Worm (Caenorhabditis elegans) whole organism, L2 larva: ENCODE data around the gene B0218.5.
A peak's percentile ranks its signal among the peaks of the same experiment; 100 is the strongest.

Experiments used
- C34F6.9 ChIP-seq: fragments of 150-350 bp; optimal IDR thresholded peaks from 2 replicates; lab custom pipeline; 2014; ENCODE audit warnings: missing biosample characterization, missing genetic modification characterization
- F13H6.1 ChIP-seq: sonication (generic microtip); optimal IDR thresholded peaks from 2 replicates; lab custom pipeline; 2016; ENCODE audit warnings: missing genetic modification characterization, missing compliant biosample characterization
- R02D3.7 ChIP-seq: fragments of 150-350 bp; optimal IDR thresholded peaks from 2 replicates; lab custom pipeline; 2014; ENCODE audit warnings: missing biosample characterization, missing genetic modification characterization
- Y55F3AM.14 ChIP-seq: fragments of 200-800 bp; sonication (Bioruptor generic); optimal IDR thresholded peaks from 2 replicates; lab custom pipeline; 2018; ENCODE audit warnings: mild to moderate bottlenecking, missing genetic modification characterization, missing compliant biosample characterization
- ZK546.5 ChIP-seq: sonication (generic microtip); optimal IDR thresholded peaks from 2 replicates; lab custom pipeline; 2017; ENCODE audit warnings: missing biosample characterization, missing genetic modification characterization
- alr-1 ChIP-seq: fragments of 150-350 bp; optimal IDR thresholded peaks from 2 replicates; lab custom pipeline; 2014; ENCODE audit warnings: missing biosample characterization, missing genetic modification characterization
- aly-2 ChIP-seq: fragments of 150-350 bp; optimal IDR thresholded peaks from 2 replicates; lab custom pipeline; 2014; ENCODE audit warnings: missing biosample characterization, missing genetic modification characterization
- ama-1 ChIP-seq: fragments of 150-350 bp; optimal IDR thresholded peaks from 2 replicates; lab custom pipeline; 2018; ENCODE audit warnings: inconsistent platforms
- blmp-1 ChIP-seq: sonication (generic microtip); optimal IDR thresholded peaks from 2 replicates; lab custom pipeline; 2017; ENCODE audit warnings: missing genetic modification characterization, mild to moderate bottlenecking, missing compliant biosample characterization, antibody characterized with exemption, moderate library complexity; ENCODE audit not compliant: insufficient read depth
- ceh-16 ChIP-seq: fragments of 150-350 bp; optimal IDR thresholded peaks from 2 replicates; lab custom pipeline; 2014; ENCODE audit warnings: missing biosample characterization, missing genetic modification characterization
- ceh-82 ChIP-seq: fragments of 150-350 bp; optimal IDR thresholded peaks from 2 replicates; lab custom pipeline; 2014; ENCODE audit warnings: missing biosample characterization, missing genetic modification characterization
- crh-2 ChIP-seq: sonication (generic microtip); optimal IDR thresholded peaks from 2 replicates; lab custom pipeline; 2017; ENCODE audit warnings: missing biosample characterization, missing genetic modification characterization
- dmd-4 ChIP-seq: sonication (generic microtip); optimal IDR thresholded peaks from 2 replicates; lab custom pipeline; 2017; ENCODE audit warnings: missing biosample characterization, missing genetic modification characterization
- egl-27 ChIP-seq: sonication (generic microtip); optimal IDR thresholded peaks from 3 replicates; lab custom pipeline; 2017; ENCODE audit warnings: missing biosample characterization, missing genetic modification reagents, missing genetic modification characterization
- elt-1 ChIP-seq: fragments of 150-350 bp; optimal IDR thresholded peaks from 2 replicates; lab custom pipeline; 2014; ENCODE audit warnings: missing biosample characterization, missing genetic modification characterization
- fos-1 ChIP-seq: fragments of 150-350 bp; optimal IDR thresholded peaks from 2 replicates; lab custom pipeline; 2014; ENCODE audit warnings: missing biosample characterization, missing genetic modification characterization
- gmeb-1 ChIP-seq: fragments of 150-350 bp; optimal IDR thresholded peaks from 2 replicates; lab custom pipeline; 2014; ENCODE audit warnings: missing biosample characterization, missing genetic modification characterization
- lin-11 ChIP-seq: fragments of 150-350 bp; sonication (generic microtip); optimal IDR thresholded peaks from 2 replicates; lab custom pipeline; 2014; ENCODE audit warnings: missing biosample characterization, missing genetic modification characterization, inconsistent platforms, mixed read lengths
- lin-13 ChIP-seq: fragments of 150-350 bp; optimal IDR thresholded peaks from 2 replicates; lab custom pipeline; 2014; ENCODE audit warnings: missing biosample characterization, missing genetic modification reagents, missing genetic modification characterization
- lin-39 ChIP-seq: fragments of 150-350 bp; optimal IDR thresholded peaks from 2 replicates; lab custom pipeline; 2014; ENCODE audit warnings: missing biosample characterization, missing genetic modification reagents, missing genetic modification characterization
- lsy-2 ChIP-seq, 2 experiments: fragments of 150-350 bp in 1 of 2; sonication (generic microtip) in 1 of 2; optimal IDR thresholded peaks; 2 replicates each; lab custom pipeline; 2014 to 2017; ENCODE audit warnings: missing biosample characterization in 2 of 2, missing genetic modification characterization in 2 of 2
- mab-5 ChIP-seq: fragments of 150-350 bp; optimal IDR thresholded peaks from 2 replicates; lab custom pipeline; 2014; ENCODE audit warnings: missing biosample characterization, missing genetic modification characterization
- mbf-1 ChIP-seq: sonication (generic microtip); optimal IDR thresholded peaks from 2 replicates; lab custom pipeline; 2017; ENCODE audit warnings: missing biosample characterization, missing genetic modification characterization
- mdl-1 ChIP-seq, 2 experiments: fragments of 150-350 bp in 1 of 2; sonication (generic microtip) in 1 of 2; optimal IDR thresholded peaks; 2 replicates each; lab custom pipeline; 2017; ENCODE audit warnings: missing biosample characterization in 2 of 2, missing genetic modification characterization in 2 of 2
- nhr-10 ChIP-seq: sonication (generic microtip); optimal IDR thresholded peaks from 2 replicates; lab custom pipeline; 2017; ENCODE audit warnings: missing biosample characterization, missing genetic modification characterization
- nhr-11 ChIP-seq: fragments of 150-350 bp; optimal IDR thresholded peaks from 2 replicates; lab custom pipeline; 2014; ENCODE audit warnings: missing biosample characterization, missing genetic modification characterization
- nhr-12 ChIP-seq: fragments of 150-350 bp; optimal IDR thresholded peaks from 2 replicates; lab custom pipeline; 2014; ENCODE audit warnings: missing biosample characterization, missing genetic modification characterization
- nhr-129 ChIP-seq: fragments of 150-350 bp; optimal IDR thresholded peaks from 2 replicates; lab custom pipeline; 2014; ENCODE audit warnings: missing biosample characterization, missing genetic modification characterization
- nhr-21 ChIP-seq: fragments of 150-350 bp; optimal IDR thresholded peaks from 2 replicates; lab custom pipeline; 2014; ENCODE audit warnings: missing biosample characterization, missing genetic modification characterization
- nhr-237 ChIP-seq: fragments of 150-350 bp; optimal IDR thresholded peaks from 2 replicates; lab custom pipeline; 2014; ENCODE audit warnings: missing biosample characterization, missing genetic modification characterization
- nhr-25 ChIP-seq: fragments of 150-350 bp; sonication (generic microtip); optimal IDR thresholded peaks from 3 replicates; lab custom pipeline; 2014; ENCODE audit warnings: missing biosample characterization, missing genetic modification characterization
- nhr-6 ChIP-seq: fragments of 150-350 bp; optimal IDR thresholded peaks from 2 replicates; lab custom pipeline; 2014; ENCODE audit warnings: missing biosample characterization, missing genetic modification characterization
- nhr-77 ChIP-seq: fragments of 150-350 bp; optimal IDR thresholded peaks from 2 replicates; lab custom pipeline; 2014; ENCODE audit warnings: missing biosample characterization, missing genetic modification characterization
- peb-1 ChIP-seq: fragments of 150-350 bp; optimal IDR thresholded peaks from 2 replicates; lab custom pipeline; 2014; ENCODE audit warnings: missing biosample characterization, missing genetic modification characterization
- sem-4 ChIP-seq: fragments of 150-350 bp; optimal IDR thresholded peaks from 2 replicates; lab custom pipeline; 2014; ENCODE audit warnings: missing biosample characterization, missing genetic modification reagents, missing genetic modification characterization
- skn-1 ChIP-seq: sonication (generic microtip); optimal IDR thresholded peaks from 2 replicates; lab custom pipeline; 2017; ENCODE audit warnings: missing biosample characterization, missing genetic modification characterization
- sma-3 ChIP-seq: sonication (generic microtip); optimal IDR thresholded peaks from 2 replicates; lab custom pipeline; 2016; ENCODE audit warnings: missing genetic modification reagents, missing genetic modification characterization, missing compliant biosample characterization
- sma-9 ChIP-seq, 2 experiments: fragments of 150-350 bp in 1 of 2; sonication (generic microtip) in 1 of 2; optimal IDR thresholded peaks; 2 replicates each; lab custom pipeline; 2014 to 2016; ENCODE audit warnings: missing genetic modification characterization in 2 of 2, mild to moderate bottlenecking in 1 of 2, missing biosample characterization in 1 of 2, missing compliant biosample characterization in 1 of 2, missing genetic modification reagents in 1 of 2, moderate library complexity in 1 of 2
- snpc-4 ChIP-seq: fragments of 150-350 bp; optimal IDR thresholded peaks from 2 replicates; lab custom pipeline; 2014; ENCODE audit warnings: missing biosample characterization, missing genetic modification characterization
- unc-39 ChIP-seq: fragments of 150-350 bp; optimal IDR thresholded peaks from 2 replicates; lab custom pipeline; 2014; ENCODE audit warnings: missing biosample characterization, missing genetic modification characterization
- unc-55 ChIP-seq: fragments of 150-350 bp; sonication (generic microtip); optimal IDR thresholded peaks from 3 replicates; lab custom pipeline; 2014; ENCODE audit warnings: missing biosample characterization, missing genetic modification reagents, missing genetic modification characterization
- unc-62 ChIP-seq: fragments of 150-350 bp; optimal IDR thresholded peaks from 2 replicates; lab custom pipeline; 2014; ENCODE audit warnings: missing biosample characterization, missing genetic modification reagents, missing genetic modification characterization
- zag-1 ChIP-seq: fragments of 150-350 bp; optimal IDR thresholded peaks from 2 replicates; lab custom pipeline; 2014; ENCODE audit warnings: missing biosample characterization, missing genetic modification characterization
- ztf-1 ChIP-seq: fragments of 200-800 bp; sonication (Bioruptor generic); conservative IDR thresholded peaks from 2 replicates; pipeline ENCODE4 v1.3.6; 2022; ENCODE audit warnings: missing genetic modification characterization, missing compliant biosample characterization
- ztf-11 ChIP-seq: sonication (generic microtip); optimal IDR thresholded peaks from 2 replicates; lab custom pipeline; 2017; ENCODE audit warnings: missing biosample characterization, missing genetic modification characterization
- ztf-4 ChIP-seq: fragments of 150-350 bp; optimal IDR thresholded peaks from 2 replicates; lab custom pipeline; 2014; ENCODE audit warnings: missing biosample characterization, missing genetic modification characterization

B0218.5 gene

DNA sequence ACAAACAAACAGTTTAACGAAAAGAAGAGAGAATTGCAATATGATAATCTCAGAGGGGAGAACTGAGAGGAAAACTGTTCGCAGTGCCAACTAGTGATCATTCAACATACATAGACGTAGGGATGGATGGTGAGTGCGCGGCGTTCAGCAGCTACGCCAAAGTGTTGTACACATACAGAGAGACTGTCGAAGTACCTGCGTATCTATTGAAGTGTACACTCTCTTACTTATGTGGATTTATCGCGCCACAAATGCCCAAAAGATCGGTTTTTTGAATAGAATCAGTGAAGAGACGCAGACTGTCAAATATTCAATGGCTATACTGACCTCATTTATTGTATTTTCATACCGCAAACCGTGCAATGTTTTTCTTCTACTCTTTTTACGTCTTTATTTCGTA is 13.2 kb upstream of the B0218.5 start:
- TF ChIP-seq unc-55 (GFP tag; lab: Kevin White, UChicago) (no peak), alr-1 (tag; lab: Kevin White, UChicago) (no peak), R02D3.7 (tag; lab: Kevin White, UChicago) (no peak), lin-13 (GFP tag; lab: Kevin White, UChicago) (no peak), F13H6.1 (tag; lab: Kevin White, UChicago) (peak; percentile 51), peb-1 (no peak), nhr-237 (tag; lab: Kevin White, UChicago) (no peak), blmp-1 (tag; lab: Kevin White, UChicago) (peak; percentile 20), nhr-10 (tag; lab: Kevin White, UChicago) (no peak), sma-9 (GFP tag; optimal IDR thresholded peaks at IDR 0.05; lab: Kevin White, UChicago) (peak; percentile 19), sma-9 (tag; optimal IDR thresholded peaks at IDR 0.05; lab: Kevin White, UChicago) (no peak), mbf-1 (tag; lab: Kevin White, UChicago) (no peak), dmd-4 (no peak), ceh-16 (no peak), ztf-1 (GFP tag; lab: Robert Waterston, UW) (no peak), gmeb-1 (tag; lab: Kevin White, UChicago) (no peak), zag-1 (tag; lab: Kevin White, UChicago) (no peak), nhr-21 (tag; lab: Kevin White, UChicago) (peak; percentile 19), nhr-77 (tag; lab: Kevin White, UChicago) (no peak), lsy-2 (tag; optimal IDR thresholded peaks at IDR 0.05; lab: Kevin White, UChicago) (no peak), sem-4 (tag; lab: Kevin White, UChicago) (peak; percentile 11), skn-1 (no peak), sma-3 (GFP tag; lab: Kevin White, UChicago) (peak; percentile 17), ztf-4 (no peak), mdl-1 (tag; optimal IDR thresholded peaks at IDR 0.05; lab: Kevin White, UChicago) (no peak), nhr-129 (tag; lab: Kevin White, UChicago) (no peak), nhr-6 (tag; lab: Kevin White, UChicago) (no peak), ceh-82 (tag; lab: Kevin White, UChicago) (no peak), nhr-12 (tag; lab: Kevin White, UChicago) (no peak), aly-2 (no peak), unc-62 (GFP tag; lab: Kevin White, UChicago) (no peak), nhr-25 (tag; lab: Kevin White, UChicago) (no peak), Y55F3AM.14 (GFP tag; lab: Kevin White, UChicago) (no peak), lin-39 (tag; lab: Kevin White, UChicago) (no peak), C34F6.9 (tag; lab: Kevin White, UChicago) (no peak), elt-1 (no peak), fos-1 (tag; lab: Kevin White, UChicago) (peak; percentile 31), ZK546.5 (tag; lab: Kevin White, UChicago) (no peak), snpc-4 (no peak), unc-39 (tag; lab: Kevin White, UChicago) (no peak), egl-27 (tag; lab: Kevin White, UChicago) (peak; percentile 33), ama-1 (no peak), ztf-11 (tag; lab: Kevin White, UChicago) (no peak), mab-5 (no peak), nhr-11 (tag; lab: Kevin White, UChicago) (no peak), crh-2 (tag; lab: Kevin White, UChicago) (no peak)
- TF ChIP-seq, all 48 proteins: peak for 8

DNA sequence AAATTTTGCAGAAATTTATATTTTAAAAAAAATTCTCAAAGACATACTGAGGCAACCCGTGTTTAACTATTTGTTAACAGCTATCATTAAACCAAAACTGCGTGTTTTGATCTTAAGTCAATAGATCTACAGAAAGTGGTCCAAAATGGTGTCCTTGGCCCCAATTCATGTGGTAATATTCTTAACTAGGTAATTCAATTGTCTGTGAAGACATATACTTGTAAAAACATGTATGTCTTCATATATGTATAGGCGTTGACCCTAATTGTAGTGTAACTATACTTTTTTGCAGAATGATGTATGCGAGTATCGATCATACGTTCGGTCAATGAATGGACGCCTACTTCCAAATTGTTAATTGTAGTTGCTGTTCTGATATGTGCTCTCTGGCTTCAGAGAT is 12.6 kb upstream of the B0218.5 start, which contains the start of gene C07G1.15:
Gene C07G1.15, plus strand, starts transcription at position 301 of the 400 bp plus-strand sequence.
- TF ChIP-seq alr-1 (tag; lab: Kevin White, UChicago): no peak
- TF ChIP-seq ama-1: no peak
- TF ChIP-seq crh-2 (tag; lab: Kevin White, UChicago): no peak
- TF ChIP-seq unc-55 (GFP tag; lab: Kevin White, UChicago): no peak
- TF ChIP-seq egl-27 (tag; lab: Kevin White, UChicago): no peak
- no peak for TF ChIP-seq blmp-1 (tag; lab: Kevin White, UChicago)
- TF ChIP-seq sem-4 (tag; lab: Kevin White, UChicago): no peak
- no peak for TF ChIP-seq ztf-4
- TF ChIP-seq lin-11 (tag; lab: Kevin White, UChicago): no peak
- TF ChIP-seq nhr-11 (tag; lab: Kevin White, UChicago): no peak
- no peak for TF ChIP-seq dmd-4
- no peak for TF ChIP-seq elt-1
- no peak for TF ChIP-seq ceh-16
- TF ChIP-seq fos-1 (tag; lab: Kevin White, UChicago): no peak
- no peak for TF ChIP-seq gmeb-1 (tag; lab: Kevin White, UChicago)
- TF ChIP-seq ceh-82 (tag; lab: Kevin White, UChicago): no peak
- TF ChIP-seq skn-1: no peak
- TF ChIP-seq, all 48 proteins: peak for 0
